Fruit fly (Drosophila melanogaster) whole organism, wandering third instar larva: ENCODE measurements around the gene rumi.

Source experiments
- Dif ChIP-seq: fragments of 200-275, 200-300 bp; sonication (Bioruptor generic); optimal IDR thresholded peaks from 2 replicates; lab custom pipeline; 2018; ENCODE audit warnings: missing biosample characterization, missing genetic modification characterization; ENCODE audit not compliant: partially characterized antibody
- Hr78 ChIP-seq: fragments of >200 bp; optimal IDR thresholded peaks from 2 replicates; lab custom pipeline; 2017; ENCODE audit warnings: missing biosample characterization, missing genetic modification characterization
- Mio ChIP-seq: sonication (Bioruptor generic); optimal IDR thresholded peaks from 2 replicates; lab custom pipeline; 2016; ENCODE audit warnings: missing biosample characterization, missing genetic modification characterization
- Myc ChIP-seq: fragments of >200 bp; optimal IDR thresholded peaks from 2 replicates; lab custom pipeline; 2017
- br ChIP-seq: fragments of 200-800 bp; sonication (Bioruptor generic); optimal IDR thresholded peaks from 2 replicates; lab custom pipeline; 2016; ENCODE audit warnings: missing biosample characterization, missing genetic modification characterization
- foxo ChIP-seq, 2 experiments: fragments of 200-800 bp; sonication (Bioruptor generic); optimal IDR thresholded peaks; 2 replicates in 1 of 2; 3 replicates in 1 of 2; lab custom pipeline; 2016 to 2017; ENCODE audit warnings: missing biosample characterization in 2 of 2, missing genetic modification characterization in 2 of 2
- fru ChIP-seq: fragments of 200-800 bp; sonication (Bioruptor generic); optimal IDR thresholded peaks from 3 replicates; lab custom pipeline; 2016; ENCODE audit warnings: missing biosample characterization, mild to moderate bottlenecking, missing genetic modification characterization
- h ChIP-seq: fragments of 200-800 bp; sonication (Bioruptor generic); optimal IDR thresholded peaks from 3 replicates; lab custom pipeline; 2016; ENCODE audit warnings: missing biosample characterization, mild to moderate bottlenecking, missing genetic modification characterization
- lola ChIP-seq: fragments of >200 bp; optimal IDR thresholded peaks from 2 replicates; lab custom pipeline; 2017; ENCODE audit warnings: missing biosample characterization, missing genetic modification characterization
- rgr ChIP-seq: fragments of 200-800 bp; sonication (Bioruptor generic); optimal IDR thresholded peaks from 3 replicates; lab custom pipeline; 2016; ENCODE audit warnings: missing biosample characterization, mild to moderate bottlenecking, missing genetic modification characterization

DNA sequence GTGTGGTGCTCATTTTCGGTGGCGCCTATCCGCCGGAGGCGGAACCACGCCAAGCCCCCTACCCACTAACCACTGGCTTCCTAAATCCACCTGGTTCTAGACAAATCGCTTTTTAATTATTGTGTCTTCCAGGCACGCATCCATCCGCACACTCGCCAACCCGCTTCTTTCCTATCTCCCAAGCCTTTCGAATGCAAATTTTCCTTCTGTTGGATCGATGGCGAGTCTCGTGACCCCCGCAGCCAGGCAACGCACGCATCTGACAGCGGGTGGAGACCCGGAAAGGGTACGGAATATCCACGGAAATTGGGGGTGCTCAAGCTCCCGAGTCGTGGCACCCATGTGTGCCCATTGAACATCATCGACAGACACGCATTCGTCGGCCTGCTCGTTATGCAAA, 43.2 kb downstream of the rumi start, which contains the start of gene CG13842:
- TF ChIP-seq h (GFP tag; lab: Kevin White, UChicago) (no peak), rgr (GFP tag; lab: Kevin White, UChicago) (no peak), fru (GFP tag; lab: Kevin White, UChicago) (no peak), lola (GFP tag; lab: Kevin White, UChicago) (no peak), foxo (GFP tag; optimal IDR thresholded peaks at IDR 0.05; lab: Kevin White, UChicago) (no peak), Hr78 (GFP tag; lab: Kevin White, UChicago) (no peak), Myc (lab: Kevin White, UChicago) (no peak), Dif (GFP tag; lab: Kevin White, UChicago) (no peak), br (GFP tag; lab: Kevin White, UChicago) (no peak), Mio (GFP tag; lab: Kevin White, UChicago) (no peak)
